Worm (Caenorhabditis elegans) whole organism, L4/young adult: ENCODE data around the gene sssh-1.

Experiments used
- W03F9.2 ChIP-seq: fragments of 150-350 bp; optimal IDR thresholded peaks from 2 replicates; lab custom pipeline; 2014; ENCODE audit warnings: missing biosample characterization, missing genetic modification characterization
- dao-5 ChIP-seq: sonication (generic microtip); optimal IDR thresholded peaks from 2 replicates; lab custom pipeline; 2016; ENCODE audit warnings: missing genotype, missing genetic modification characterization, moderate library complexity, missing compliant biosample characterization
- him-1 ChIP-seq: sonication (generic microtip); optimal IDR thresholded peaks from 2 replicates; lab custom pipeline; 2016; ENCODE audit warnings: missing genotype, missing genetic modification reagents, missing genetic modification characterization, missing compliant biosample characterization

sssh-1 gene

DNA sequence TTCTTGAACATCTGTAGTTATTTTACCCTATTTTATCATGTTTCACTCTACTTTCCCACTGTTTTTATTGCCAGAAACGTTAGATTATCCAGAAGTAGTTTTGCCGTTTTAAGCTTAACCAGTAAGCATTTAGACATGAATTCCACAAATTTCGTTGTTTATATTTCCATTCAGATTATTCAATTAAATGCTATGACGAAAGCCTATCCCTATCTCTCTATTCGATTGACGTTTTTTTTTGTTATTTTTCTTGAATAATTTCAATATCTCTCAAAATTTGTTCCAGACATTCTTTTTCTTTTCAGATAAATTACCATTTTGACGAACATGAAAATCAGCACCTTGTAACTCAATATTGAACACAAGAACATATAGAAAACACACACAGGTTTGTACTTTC, 42.8 kb downstream of the sssh-1 start, which contains the start of gene npr-40:
npr-40 (plus strand) TSS at position 301 of the 400 bp plus-strand sequence.
- TF ChIP-seq him-1 (no peak), dao-5 (tag; lab: Kevin White, UChicago) (no peak), W03F9.2 (tag; lab: Kevin White, UChicago) (no peak)

DNA sequence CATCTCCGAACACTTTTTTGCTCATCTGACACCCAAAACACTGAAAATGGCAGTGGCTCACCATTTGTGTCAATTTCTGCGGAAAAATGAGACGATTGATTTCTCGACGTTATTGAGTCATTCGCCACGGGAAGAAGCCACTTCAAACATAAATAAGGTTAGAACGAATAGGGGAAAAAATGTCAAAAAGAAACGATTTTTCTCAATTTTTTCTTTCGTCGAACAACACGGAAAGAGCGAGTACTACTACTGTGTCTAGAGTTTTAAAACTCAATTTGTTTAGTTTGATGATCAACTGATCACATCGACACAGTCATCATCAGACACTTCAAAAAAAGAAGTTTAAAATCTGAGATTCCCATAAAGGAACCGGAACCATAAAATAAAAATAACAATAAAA, 45.1 kb downstream of the sssh-1 start:
- TF ChIP-seq him-1 (no peak), dao-5 (tag; lab: Kevin White, UChicago) (no peak), W03F9.2 (tag; lab: Kevin White, UChicago) (no peak)

DNA sequence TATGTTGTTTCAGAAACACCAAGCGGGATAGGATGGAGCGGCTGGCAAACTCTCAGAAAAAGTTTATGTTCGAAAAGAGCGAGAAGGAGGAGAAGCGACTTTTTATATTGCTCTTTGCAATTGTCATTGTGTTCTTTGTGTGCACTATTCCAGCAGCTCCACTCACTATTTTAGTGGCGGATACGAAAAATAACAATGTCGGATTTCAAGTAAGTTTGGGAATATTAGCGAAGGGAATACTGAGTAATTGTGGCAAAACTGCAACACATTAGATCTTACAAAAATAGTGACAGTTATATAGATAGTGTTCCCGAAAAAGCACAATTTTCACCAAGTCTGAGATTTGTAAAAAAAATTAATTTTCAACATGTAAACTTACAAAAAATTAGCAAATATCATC, 47.0 kb downstream of the sssh-1 start:
- TF ChIP-seq W03F9.2 (tag; lab: Kevin White, UChicago) (no peak), him-1 (no peak), dao-5 (tag; lab: Kevin White, UChicago) (no peak)
